Worm (Caenorhabditis elegans) whole organism, young adult: ENCODE results near the gene Y53F4B.10.

Source experiments
- B0261.1 ChIP-seq: sonication (generic microtip); optimal IDR thresholded peaks from 2 replicates; lab custom pipeline; 2016; ENCODE audit warnings: mild to moderate bottlenecking, missing genetic modification characterization, moderate library complexity, missing compliant biosample characterization
- C17E4.6 ChIP-seq: fragments of 200-800 bp; sonication (Bioruptor generic); IDR thresholded peaks from 2 replicates; pipeline ENCODE4 v1.3.6; 2022; ENCODE audit warnings: missing genetic modification reagents, missing genetic modification characterization, missing compliant biosample characterization
- D2030.7 ChIP-seq: fragments of 200-800 bp; sonication (Bioruptor generic); IDR thresholded peaks from 2 replicates; pipeline ENCODE4 v1.3.6; 2022; ENCODE audit warnings: missing genetic modification reagents, missing genetic modification characterization, missing compliant biosample characterization
- F10E7.11 ChIP-seq: sonication (generic microtip); optimal IDR thresholded peaks from 2 replicates; lab custom pipeline; 2017; ENCODE audit warnings: mild to moderate bottlenecking, missing genetic modification characterization, moderate library complexity, missing compliant biosample characterization
- F22D6.2 ChIP-seq: sonication (generic microtip); optimal IDR thresholded peaks from 2 replicates; lab custom pipeline; 2016; ENCODE audit warnings: mild to moderate bottlenecking, missing genetic modification characterization, missing compliant biosample characterization
- F39B2.1 ChIP-seq: fragments of 200-800 bp; sonication (Bioruptor generic); IDR thresholded peaks from 2 replicates; pipeline ENCODE4 v1.3.6; 2022; ENCODE audit warnings: missing genetic modification reagents, missing genetic modification characterization, missing compliant biosample characterization
- F57A8.1 ChIP-seq: fragments of 200-800 bp; sonication (Bioruptor generic); optimal IDR thresholded peaks from 2 replicates; lab custom pipeline; 2018; ENCODE audit warnings: mild to moderate bottlenecking, missing genetic modification characterization, moderate library complexity, missing compliant biosample characterization
- F57C9.4 ChIP-seq: sonication (generic microtip); optimal IDR thresholded peaks from 2 replicates; lab custom pipeline; 2017; ENCODE audit warnings: mild to moderate bottlenecking, missing genetic modification characterization, missing compliant biosample characterization
- T07F8.4 ChIP-seq: sonication (generic microtip); optimal IDR thresholded peaks from 2 replicates; lab custom pipeline; 2016; ENCODE audit warnings: mild to moderate bottlenecking, missing genetic modification characterization, moderate library complexity, missing compliant biosample characterization
- T26A5.8 ChIP-seq: sonication (generic microtip); optimal IDR thresholded peaks from 2 replicates; lab custom pipeline; 2016; ENCODE audit warnings: missing genetic modification characterization, missing compliant biosample characterization
- Y53F4B.3 ChIP-seq: fragments of 200-800 bp; sonication (Bioruptor generic); IDR thresholded peaks from 2 replicates; pipeline ENCODE4 v1.3.6; 2022; ENCODE audit warnings: missing genetic modification reagents, missing genetic modification characterization, missing compliant biosample characterization
- Y67H2A.10 ChIP-seq: fragments of 200-800 bp; sonication (Bioruptor generic); conservative IDR thresholded peaks from 2 replicates; pipeline ENCODE4 v1.3.6; 2022; ENCODE audit warnings: missing genetic modification reagents, missing genetic modification characterization, missing compliant biosample characterization
- Y95B8A.8 ChIP-seq: fragments of 200-800 bp; sonication (Bioruptor generic); IDR thresholded peaks from 2 replicates; pipeline ENCODE4 v1.3.6; 2022; ENCODE audit warnings: missing genetic modification reagents, missing genetic modification characterization, missing compliant biosample characterization
- ama-1 ChIP-seq, 3 experiments: fragments of 150-350 bp in 1 of 3; sonication (generic microtip) in 2 of 3; optimal IDR thresholded peaks; 2 replicates each; lab custom pipeline; 2014 to 2018; ENCODE audit warnings: missing biosample characterization in 2 of 3, missing genetic modification characterization in 2 of 3, missing genetic modification reagents in 2 of 3
- atf-7 ChIP-seq: sonication (generic microtip); optimal IDR thresholded peaks from 2 replicates; lab custom pipeline; 2017; ENCODE audit warnings: mild to moderate bottlenecking, missing genetic modification characterization, missing compliant biosample characterization
- attf-3 ChIP-seq: fragments of 200-800 bp; sonication (Bioruptor generic); conservative IDR thresholded peaks from 2 replicates; pipeline ENCODE4 v1.3.6; 2022; ENCODE audit warnings: missing genetic modification reagents, missing genetic modification characterization, missing compliant biosample characterization
- attf-6 ChIP-seq: fragments of 200-800 bp; sonication (Bioruptor generic); IDR thresholded peaks from 2 replicates; pipeline ENCODE4 v1.3.6; 2022; ENCODE audit warnings: missing genetic modification reagents, missing genetic modification characterization, missing compliant biosample characterization
- bed-2 ChIP-seq: fragments of 200-800 bp; sonication (Bioruptor generic); IDR thresholded peaks from 2 replicates; pipeline ENCODE4 v1.3.6; 2022; ENCODE audit warnings: missing genetic modification reagents, missing genetic modification characterization, missing compliant biosample characterization
- ccch-3 ChIP-seq: fragments of 200-800 bp; sonication (Bioruptor generic); optimal IDR thresholded peaks from 2 replicates; lab custom pipeline; 2018; ENCODE audit warnings: mild to moderate bottlenecking, missing genetic modification characterization, missing compliant biosample characterization
- ceh-58 ChIP-seq: fragments of 200-800 bp; sonication (Bioruptor generic); IDR thresholded peaks from 2 replicates; pipeline ENCODE4 v1.3.6; 2022; ENCODE audit warnings: missing genetic modification characterization, missing compliant biosample characterization
- ceh-91 ChIP-seq: fragments of 200-800 bp; sonication (Bioruptor generic); IDR thresholded peaks from 2 replicates; pipeline ENCODE4 v1.3.6; 2022; ENCODE audit warnings: missing genetic modification reagents, missing genetic modification characterization, missing compliant biosample characterization
- die-1 ChIP-seq: sonication (generic microtip); optimal IDR thresholded peaks from 2 replicates; lab custom pipeline; 2016; ENCODE audit warnings: missing genotype, mild to moderate bottlenecking, missing genetic modification characterization, missing compliant biosample characterization
- dpl-1 ChIP-seq: fragments of 150-350 bp; optimal IDR thresholded peaks from 2 replicates; lab custom pipeline; 2014; ENCODE audit warnings: missing biosample characterization, missing genetic modification reagents, missing genetic modification characterization
- ekl-4 ChIP-seq: fragments of 200-800 bp; sonication (Bioruptor generic); IDR thresholded peaks from 2 replicates; pipeline ENCODE4 v1.3.6; 2022; ENCODE audit warnings: missing genetic modification reagents, missing genetic modification characterization, missing compliant biosample characterization
- ets-4 ChIP-seq: fragments of 200-800 bp; sonication (Bioruptor generic); optimal IDR thresholded peaks from 2 replicates; lab custom pipeline; 2018; ENCODE audit warnings: mild to moderate bottlenecking, missing genetic modification characterization, missing compliant biosample characterization
- hlh-26 ChIP-seq: fragments of 200-800 bp; sonication (Bioruptor generic); conservative IDR thresholded peaks from 2 replicates; pipeline ENCODE4 v1.3.6; 2022; ENCODE audit warnings: missing genetic modification reagents, missing genetic modification characterization, missing compliant biosample characterization
- hmg-20 ChIP-seq: fragments of 200-800 bp; sonication (Bioruptor generic); IDR thresholded peaks from 2 replicates; pipeline ENCODE4 v1.3.6; 2022; ENCODE audit warnings: missing genetic modification reagents, missing genetic modification characterization, missing compliant biosample characterization
- let-526 ChIP-seq: fragments of 200-800 bp; sonication (Bioruptor generic); IDR thresholded peaks from 2 replicates; pipeline ENCODE4 v1.3.6; 2022; ENCODE audit warnings: missing genetic modification reagents, missing genetic modification characterization, missing compliant biosample characterization
- let-607 ChIP-seq, 2 experiments: fragments of 200-800 bp in 1 of 2; sonication (Bioruptor generic) in 1 of 2; sonication (generic microtip) in 1 of 2; optimal IDR thresholded peaks; 2 replicates each; lab custom pipeline; 2016 to 2018; ENCODE audit warnings: mild to moderate bottlenecking in 2 of 2, missing compliant biosample characterization in 2 of 2, missing genetic modification characterization in 2 of 2, moderate library complexity in 2 of 2, missing genotype in 1 of 2
- lin-35 ChIP-seq, 3 experiments: fragments of 150-350 bp in 2 of 3; sonication (generic microtip) in 1 of 3; optimal IDR thresholded peaks; 2 replicates each; lab custom pipeline; 2014 to 2018; ENCODE audit warnings: missing biosample characterization in 3 of 3, missing genetic modification characterization in 3 of 3, missing genetic modification reagents in 3 of 3
- lin-40 ChIP-seq: sonication (generic microtip); optimal IDR thresholded peaks from 2 replicates; lab custom pipeline; 2016; ENCODE audit warnings: missing genetic modification characterization, mild to moderate bottlenecking, missing compliant biosample characterization, missing genotype, missing genetic modification reagents
- lin-54 ChIP-seq: fragments of 200-800 bp; sonication (Bioruptor generic); optimal IDR thresholded peaks from 2 replicates; lab custom pipeline; 2018; ENCODE audit warnings: mild to moderate bottlenecking, missing genetic modification characterization, missing compliant biosample characterization
- lir-1 ChIP-seq: fragments of 200-800 bp; sonication (Bioruptor generic); conservative IDR thresholded peaks from 2 replicates; pipeline ENCODE4 v1.3.6; 2022; ENCODE audit warnings: missing genetic modification reagents, missing genetic modification characterization, missing compliant biosample characterization
- madf-10 ChIP-seq: sonication (generic microtip); optimal IDR thresholded peaks from 2 replicates; lab custom pipeline; 2016; ENCODE audit warnings: mild to moderate bottlenecking, missing genetic modification characterization, missing compliant biosample characterization
- madf-8 ChIP-seq: fragments of 200-800 bp; sonication (Bioruptor generic); conservative IDR thresholded peaks from 2 replicates; pipeline ENCODE4 v1.3.6; 2022; ENCODE audit warnings: missing genetic modification reagents, missing genetic modification characterization, missing compliant biosample characterization
- mel-28 ChIP-seq: sonication (generic microtip); optimal IDR thresholded peaks from 2 replicates; lab custom pipeline; 2016; ENCODE audit warnings: borderline replicate concordance, mild to moderate bottlenecking, missing genetic modification characterization, missing compliant biosample characterization
- nhr-120 ChIP-seq: fragments of 200-800 bp; sonication (Bioruptor generic); IDR thresholded peaks from 2 replicates; pipeline ENCODE4 v1.3.6; 2022; ENCODE audit warnings: missing genetic modification characterization, missing compliant biosample characterization
- nhr-179 ChIP-seq: sonication (generic microtip); optimal IDR thresholded peaks from 2 replicates; lab custom pipeline; 2016; ENCODE audit warnings: mild to moderate bottlenecking, missing genetic modification characterization, missing compliant biosample characterization
- pbrm-1 ChIP-seq: fragments of 200-800 bp; sonication (Bioruptor generic); IDR thresholded peaks from 2 replicates; pipeline ENCODE4 v1.3.6; 2022; ENCODE audit warnings: missing genetic modification reagents, missing genetic modification characterization, missing compliant biosample characterization
- rcor-1 ChIP-seq: fragments of 200-800 bp; sonication (Bioruptor generic); IDR thresholded peaks from 2 replicates; pipeline ENCODE4 v1.3.6; 2022; ENCODE audit warnings: missing genetic modification reagents, missing genetic modification characterization, missing compliant biosample characterization
- rpc-1 ChIP-seq, 2 experiments: fragments of 150-350 bp in 1 of 2; sonication (generic microtip) in 1 of 2; optimal IDR thresholded peaks; 2 replicates each; lab custom pipeline; 2014 to 2018; ENCODE audit warnings: missing biosample characterization in 1 of 2, missing genetic modification characterization in 1 of 2, missing genetic modification reagents in 1 of 2, missing genotype in 1 of 2
- sdz-38 ChIP-seq: sonication (generic microtip); optimal IDR thresholded peaks from 2 replicates; lab custom pipeline; 2016; ENCODE audit warnings: missing genotype, missing genetic modification characterization, missing compliant biosample characterization
- snpc-1.1 ChIP-seq: sonication (generic microtip); optimal IDR thresholded peaks from 2 replicates; lab custom pipeline; 2017; ENCODE audit warnings: missing genetic modification characterization, mild to moderate bottlenecking, missing compliant biosample characterization, antibody characterized with exemption, moderate library complexity, missing genotype, missing genetic modification reagents; ENCODE audit not compliant: insufficient read depth
- snpc-3.4 ChIP-seq: sonication (generic microtip); optimal IDR thresholded peaks from 2 replicates; lab custom pipeline; 2017; ENCODE audit warnings: missing genetic modification characterization, mild to moderate bottlenecking, missing compliant biosample characterization, antibody characterized with exemption, moderate library complexity, missing genotype, missing genetic modification reagents
- unc-62 ChIP-seq: fragments of 150-350 bp; optimal IDR thresholded peaks from 2 replicates; lab custom pipeline; 2014; ENCODE audit warnings: missing biosample characterization, missing genetic modification reagents, missing genetic modification characterization
- xnd-1 ChIP-seq: sonication (generic microtip); optimal IDR thresholded peaks from 2 replicates; lab custom pipeline; 2016; ENCODE audit warnings: missing genotype, missing genetic modification reagents, missing genetic modification characterization, missing compliant biosample characterization
- ztf-25 ChIP-seq: fragments of 200-800 bp; sonication (Bioruptor generic); IDR thresholded peaks from 2 replicates; pipeline ENCODE4 v1.3.6; 2022; ENCODE audit warnings: missing genetic modification reagents, missing genetic modification characterization, missing compliant biosample characterization
- ztf-28 ChIP-seq: fragments of 200-800 bp; sonication (Bioruptor generic); IDR thresholded peaks from 2 replicates; pipeline ENCODE4 v1.3.6; 2022; ENCODE audit warnings: missing genetic modification reagents, missing genetic modification characterization, missing compliant biosample characterization

Y53F4B.10 gene

ce11 chrII:15004538-15004937, 1.2 kb upstream of the Y53F4B.10 start (continued):
- no peak for TF ChIP-seq ama-1 (optimal IDR thresholded peaks at IDR 0.05; lab: Kevin White, UChicago)
- TF ChIP-seq ama-1 (GFP tag; optimal IDR thresholded peaks at IDR 0.05; lab: Kevin White, UChicago), result peak in 1 of 2 experiments; percentile 79
- peak; percentile 77; the same call in 1 of the 2 replicates for TF ChIP-seq ztf-25
- no peak for TF ChIP-seq Y53F4B.3 (GFP tag; lab: Robert Waterston, UW)
- peak; percentile 32 for TF ChIP-seq F10E7.11 (tag; lab: Kevin White, UChicago)
- TF ChIP-seq C17E4.6 (GFP tag; lab: Robert Waterston, UW), result peak; percentile 83
- TF ChIP-seq nhr-179, result no peak
- peak; percentile 73 for TF ChIP-seq lin-54 (GFP tag; lab: Kevin White, UChicago)
- peak; percentile 8 for TF ChIP-seq snpc-1.1 (tag; lab: Kevin White, UChicago)
- TF ChIP-seq let-607 (tag; optimal IDR thresholded peaks at IDR 0.05; lab: Kevin White, UChicago), result no peak
- TF ChIP-seq B0261.1 (tag; lab: Kevin White, UChicago), result no peak
- no peak for TF ChIP-seq madf-10 (tag; lab: Kevin White, UChicago)
- TF ChIP-seq hmg-20 (GFP tag; lab: Robert Waterston, UW), result no peak
- peak; percentile 50 for TF ChIP-seq xnd-1 (tag; lab: Kevin White, UChicago)
- TF ChIP-seq ets-4 (GFP tag; lab: Kevin White, UChicago), result no peak
- TF ChIP-seq ztf-28, result no peak
- TF ChIP-seq ccch-3, result no peak
- no peak for TF ChIP-seq mel-28 (tag; lab: Kevin White, UChicago)
- TF ChIP-seq rcor-1 (GFP tag; lab: Robert Waterston, UW), result 0 out of 2 replicates have a peak, but pooled peaks have one; percentile 32
- TF ChIP-seq die-1, result peak; percentile 51
- TF ChIP-seq rpc-1 (optimal IDR thresholded peaks at IDR 0.05; lab: Kevin White, UChicago), result no peak
- no peak for TF ChIP-seq rpc-1 (tag; optimal IDR thresholded peaks at IDR 0.05; lab: Kevin White, UChicago)
- TF ChIP-seq F57A8.1 (GFP tag; lab: Kevin White, UChicago), result no peak
- TF ChIP-seq Y95B8A.8 (GFP tag; lab: Robert Waterston, UW), result peak; percentile 65
- no peak for TF ChIP-seq lin-40 (tag; lab: Kevin White, UChicago)
- peak in 1 of 3 experiments; percentile 26 for TF ChIP-seq lin-35 (GFP tag; optimal IDR thresholded peaks at IDR 0.05; lab: Kevin White, UChicago)
- TF ChIP-seq snpc-3.4 (tag; lab: Kevin White, UChicago), result peak; percentile 20
- TF ChIP-seq hlh-26 (GFP tag; lab: Robert Waterston, UW), result no peak
- no peak for TF ChIP-seq bed-2 (GFP tag; lab: Robert Waterston, UW)
- no peak for TF ChIP-seq Y67H2A.10
- peak; percentile 75 for TF ChIP-seq D2030.7 (GFP tag; lab: Robert Waterston, UW)
- TF ChIP-seq ekl-4 (GFP tag; lab: Robert Waterston, UW), result peak; percentile 81
- no peak for TF ChIP-seq nhr-120 (GFP tag; lab: Robert Waterston, UW)
- peak; percentile 35; the same call in 1 of the 2 replicates for TF ChIP-seq attf-3 (GFP tag; lab: Robert Waterston, UW)
- no peak for TF ChIP-seq F22D6.2 (tag; lab: Kevin White, UChicago)
- TF ChIP-seq T26A5.8 (tag; lab: Kevin White, UChicago), result no peak
- peak; percentile 59 for TF ChIP-seq atf-7 (tag; lab: Kevin White, UChicago)
- TF ChIP-seq lir-1, result no peak
- peak; percentile 65 for TF ChIP-seq pbrm-1 (GFP tag; lab: Robert Waterston, UW)
- TF ChIP-seq ceh-58 (GFP tag; lab: Robert Waterston, UW), result peak; percentile 87; the same call in 1 of the 2 replicates
- TF ChIP-seq F57C9.4 (tag; lab: Kevin White, UChicago), result no peak
- no peak for TF ChIP-seq dpl-1 (GFP tag; lab: Kevin White, UChicago)
- TF ChIP-seq F39B2.1 (GFP tag; lab: Robert Waterston, UW), result peak; percentile 84; the same call in 1 of the 2 replicates
- TF ChIP-seq ceh-91 (GFP tag; lab: Robert Waterston, UW), result peak; percentile 79
- no peak for TF ChIP-seq sdz-38 (tag; lab: Kevin White, UChicago)
- peak; percentile 54 for TF ChIP-seq attf-6 (GFP tag; lab: Robert Waterston, UW)
- no peak for TF ChIP-seq let-526 (GFP tag; lab: Robert Waterston, UW)
- TF ChIP-seq unc-62 (GFP tag; lab: Kevin White, UChicago), result no peak
- TF ChIP-seq madf-8 (GFP tag; lab: Robert Waterston, UW), result peak; percentile 19; the same call in 1 of the 2 replicates
- no peak for TF ChIP-seq T07F8.4 (tag; lab: Kevin White, UChicago)
